Worm (Caenorhabditis elegans) whole organism, L4 larva: Measurements from ENCODE around the gene Y26G10.1.
A peak's percentile ranks its signal among the peaks of the same experiment; 100 is the strongest.

Source experiments
- F26F4.8 ChIP-seq: fragments of 200-800 bp; sonication (Bioruptor generic); conservative IDR thresholded peaks from 2 replicates; pipeline ENCODE4 v1.3.6; 2022; ENCODE audit warnings: missing genetic modification characterization, missing compliant biosample characterization
- F49E8.2 ChIP-seq: sonication (generic microtip); optimal IDR thresholded peaks from 2 replicates; lab custom pipeline; 2016; ENCODE audit warnings: missing compliant biosample characterization, mild to moderate bottlenecking, missing genetic modification characterization, borderline replicate concordance
- Y48G9A.11 ChIP-seq: fragments of 200-800 bp; sonication (Bioruptor generic); IDR thresholded peaks from 2 replicates; pipeline ENCODE4 v1.3.6; 2022; ENCODE audit warnings: missing genetic modification reagents, missing genetic modification characterization, missing compliant biosample characterization
- Y5F2A.4 ChIP-seq: fragments of 200-800 bp; sonication (Bioruptor generic); optimal IDR thresholded peaks from 2 replicates; lab custom pipeline; 2018; ENCODE audit warnings: mild to moderate bottlenecking, missing genetic modification characterization, missing compliant biosample characterization
- ZK337.2 ChIP-seq: fragments of 200-800 bp; sonication (Bioruptor generic); IDR thresholded peaks from 2 replicates; pipeline ENCODE4 v1.3.6; 2022; ENCODE audit warnings: missing genetic modification reagents, missing genetic modification characterization, missing compliant biosample characterization
- aha-1 ChIP-seq: fragments of 150-350 bp; peaks from one replicate; lab custom pipeline; 2014; ENCODE audit warnings: missing biosample characterization, missing genetic modification characterization
- attf-4 ChIP-seq: sonication (generic microtip); optimal IDR thresholded peaks from 3 replicates; lab custom pipeline; 2017; ENCODE audit warnings: missing biosample characterization, missing genetic modification characterization
- ceh-20 ChIP-seq: fragments of 200-800 bp; sonication (Bioruptor generic); IDR thresholded peaks from 2 replicates; pipeline ENCODE4 v1.3.6; 2022; ENCODE audit warnings: missing genetic modification reagents, missing genetic modification characterization, missing compliant biosample characterization
- ceh-44 ChIP-seq: fragments of 200-800 bp; sonication (Bioruptor generic); IDR thresholded peaks from 2 replicates; pipeline ENCODE4 v1.3.6; 2022; ENCODE audit warnings: missing genetic modification reagents, missing genetic modification characterization, missing compliant biosample characterization
- ceh-82 ChIP-seq: sonication (generic microtip); optimal IDR thresholded peaks from 2 replicates; lab custom pipeline; 2017; ENCODE audit warnings: missing biosample characterization, missing genetic modification characterization
- cey-2 ChIP-seq: sonication (generic microtip); optimal IDR thresholded peaks from 3 replicates; lab custom pipeline; 2017; ENCODE audit warnings: missing genetic modification characterization, mild to moderate bottlenecking, missing compliant biosample characterization, antibody characterized with exemption, borderline replicate concordance; ENCODE audit not compliant: insufficient read depth
- daf-16 ChIP-seq, 3 experiments: sonication (generic microtip); optimal IDR thresholded peaks; 2 replicates each; lab custom pipeline; 2016 to 2017; ENCODE audit warnings: missing genetic modification characterization in 3 of 3, missing genetic modification reagents in 3 of 3, mild to moderate bottlenecking in 2 of 3, missing compliant biosample characterization in 2 of 3, missing biosample characterization in 1 of 3, moderate library complexity in 1 of 3
- dmd-6 ChIP-seq: fragments of 200-800 bp; sonication (Bioruptor generic); IDR thresholded peaks from 2 replicates; pipeline ENCODE4 v1.3.6; 2022; ENCODE audit warnings: missing genetic modification reagents, missing genetic modification characterization, missing compliant biosample characterization
- dmd-8 ChIP-seq: fragments of 200-800 bp; sonication (Bioruptor generic); IDR thresholded peaks from 2 replicates; pipeline ENCODE4 v1.3.6; 2022; ENCODE audit warnings: missing genetic modification characterization, missing compliant biosample characterization
- dpl-1 ChIP-seq: fragments of 150-350 bp; optimal IDR thresholded peaks from 2 replicates; lab custom pipeline; 2014; ENCODE audit warnings: missing biosample characterization, missing genetic modification reagents, missing genetic modification characterization
- dve-1 ChIP-seq: sonication (generic microtip); optimal IDR thresholded peaks from 2 replicates; lab custom pipeline; 2017; ENCODE audit warnings: antibody characterized with exemption, mild to moderate bottlenecking, missing genetic modification characterization, missing compliant biosample characterization; ENCODE audit not compliant: insufficient read depth
- egl-43 ChIP-seq: fragments of 200-800 bp; sonication (Bioruptor generic); IDR thresholded peaks from 2 replicates; pipeline ENCODE4 v1.3.6; 2022; ENCODE audit warnings: missing genetic modification reagents, missing genetic modification characterization, missing compliant biosample characterization
- hif-1 ChIP-seq, 2 experiments: sonication (generic microtip); optimal IDR thresholded peaks; 2 replicates each; lab custom pipeline; 2016 to 2017; ENCODE audit warnings: missing compliant biosample characterization in 2 of 2, missing genetic modification characterization in 2 of 2, missing genetic modification reagents in 2 of 2, missing genotype in 2 of 2, mild to moderate bottlenecking in 1 of 2
- hlh-11 ChIP-seq: fragments of 200-800 bp; sonication (Bioruptor generic); optimal IDR thresholded peaks from 2 replicates; lab custom pipeline; 2018; ENCODE audit warnings: mild to moderate bottlenecking, missing genetic modification characterization, missing compliant biosample characterization
- hlh-30 ChIP-seq: sonication (generic microtip); optimal IDR thresholded peaks from 2 replicates; lab custom pipeline; 2017; ENCODE audit warnings: antibody characterized with exemption, mild to moderate bottlenecking, missing genetic modification characterization, missing compliant biosample characterization; ENCODE audit not compliant: insufficient read depth
- jun-1 ChIP-seq: fragments of 150-350 bp; optimal IDR thresholded peaks from 2 replicates; lab custom pipeline; 2014; ENCODE audit warnings: missing biosample characterization, missing genetic modification reagents, missing genetic modification characterization
- lim-7 ChIP-seq: fragments of 200-800 bp; sonication (Bioruptor generic); IDR thresholded peaks from 2 replicates; pipeline ENCODE4 v1.3.6; 2022; ENCODE audit warnings: missing genetic modification characterization, missing compliant biosample characterization
- lin-13 ChIP-seq: fragments of 150-350 bp; optimal IDR thresholded peaks from 2 replicates; lab custom pipeline; 2014; ENCODE audit warnings: missing biosample characterization, missing genetic modification reagents, missing genetic modification characterization
- lsy-2 ChIP-seq, 2 experiments: fragments of 150-350 bp in 1 of 2; sonication (generic microtip) in 1 of 2; optimal IDR thresholded peaks; 2 replicates each; lab custom pipeline; 2014 to 2017; ENCODE audit warnings: missing biosample characterization in 2 of 2, missing genetic modification characterization in 2 of 2
- mdl-1 ChIP-seq, 2 experiments: fragments of 150-350 bp in 1 of 2; sonication (generic microtip) in 1 of 2; optimal IDR thresholded peaks; 2 replicates each; lab custom pipeline; 2014 to 2017; ENCODE audit warnings: missing biosample characterization in 2 of 2, missing genetic modification characterization in 2 of 2
- mdt-29 ChIP-seq: fragments of 200-800 bp; sonication (Bioruptor generic); IDR thresholded peaks from 2 replicates; pipeline ENCODE4 v1.3.6; 2022; ENCODE audit warnings: missing genetic modification reagents, missing genetic modification characterization, missing compliant biosample characterization
- mep-1 ChIP-seq: fragments of 150-350 bp; sonication (generic microtip); optimal IDR thresholded peaks from 3 replicates; lab custom pipeline; 2014; ENCODE audit warnings: missing biosample characterization, missing genetic modification characterization
- mes-2 ChIP-seq: sonication (generic microtip); optimal IDR thresholded peaks from 2 replicates; lab custom pipeline; 2016; ENCODE audit warnings: missing genotype, mild to moderate bottlenecking, missing genetic modification characterization, missing compliant biosample characterization; ENCODE audit not compliant: poor library complexity, severe bottlenecking
- mxl-2 ChIP-seq: fragments of 200-800 bp; sonication (Bioruptor generic); conservative IDR thresholded peaks from 2 replicates; pipeline ENCODE4 v1.3.6; 2022; ENCODE audit warnings: missing genetic modification reagents, missing genetic modification characterization, missing compliant biosample characterization
- mxl-3 ChIP-seq: fragments of 200-800 bp; sonication (Bioruptor generic); optimal IDR thresholded peaks from 2 replicates; lab custom pipeline; 2018; ENCODE audit warnings: mild to moderate bottlenecking, missing genetic modification characterization, missing compliant biosample characterization
- nhr-10 ChIP-seq: fragments of 150-350 bp; optimal IDR thresholded peaks from 2 replicates; lab custom pipeline; 2014; ENCODE audit warnings: missing biosample characterization, missing genetic modification characterization
- nhr-102 ChIP-seq: sonication (generic microtip); optimal IDR thresholded peaks from 2 replicates; lab custom pipeline; 2016; ENCODE audit warnings: mild to moderate bottlenecking, missing genetic modification characterization, moderate library complexity, missing compliant biosample characterization
- nhr-41 ChIP-seq: fragments of 200-800 bp; sonication (Bioruptor generic); IDR thresholded peaks from 2 replicates; pipeline ENCODE4 v1.3.6; 2022; ENCODE audit warnings: missing genetic modification reagents, missing genetic modification characterization, missing compliant biosample characterization
- nhr-6 ChIP-seq: fragments of 150-350 bp; optimal IDR thresholded peaks from 2 replicates; lab custom pipeline; 2014; ENCODE audit warnings: missing biosample characterization, missing genetic modification characterization
- nhr-77 ChIP-seq: fragments of 150-350 bp; optimal IDR thresholded peaks from 2 replicates; lab custom pipeline; 2014; ENCODE audit warnings: missing biosample characterization, missing genetic modification characterization
- pha-4 ChIP-seq, 2 experiments: fragments of 150-350 bp in 1 of 2; fragments of 200-800 bp in 1 of 2; sonication (Bioruptor generic) in 1 of 2; IDR thresholded peaks in 1 of 2; optimal IDR thresholded peaks in 1 of 2; 2 replicates each; pipeline versions ENCODE4 v1.3.6 to Lab custom; 2014 to 2022; ENCODE audit warnings: missing genetic modification characterization in 2 of 2, missing genetic modification reagents in 2 of 2, missing biosample characterization in 1 of 2, missing compliant biosample characterization in 1 of 2
- php-3 ChIP-seq: fragments of 200-800 bp; sonication (Bioruptor generic); IDR thresholded peaks from 2 replicates; pipeline ENCODE4 v1.3.6; 2022; ENCODE audit warnings: missing genetic modification reagents, missing genetic modification characterization, missing compliant biosample characterization
- pqm-1 ChIP-seq: sonication (generic microtip); optimal IDR thresholded peaks from 2 replicates; lab custom pipeline; 2017; ENCODE audit warnings: missing biosample characterization, missing genetic modification characterization
- rbr-2 ChIP-seq: sonication (generic microtip); optimal IDR thresholded peaks from 2 replicates; lab custom pipeline; 2016; ENCODE audit warnings: missing genotype, missing genetic modification characterization, missing compliant biosample characterization
- set-16 ChIP-seq: fragments of 200-800 bp; sonication (Bioruptor generic); IDR thresholded peaks from 2 replicates; pipeline ENCODE4 v1.3.6; 2022; ENCODE audit warnings: missing genetic modification reagents, missing genetic modification characterization, missing compliant biosample characterization
- snpc-4 ChIP-seq: fragments of 150-350 bp; optimal IDR thresholded peaks from 2 replicates; lab custom pipeline; 2014; ENCODE audit warnings: missing biosample characterization, missing genetic modification characterization
- spr-3 ChIP-seq: fragments of 200-800 bp; sonication (Bioruptor generic); optimal IDR thresholded peaks from 2 replicates; lab custom pipeline; 2018; ENCODE audit warnings: mild to moderate bottlenecking, missing genetic modification characterization, missing compliant biosample characterization
- tra-1 ChIP-seq: fragments of 200-800 bp; sonication (Bioruptor generic); IDR thresholded peaks from 2 replicates; pipeline ENCODE4 v1.3.6; 2022; ENCODE audit warnings: missing genetic modification reagents, missing genetic modification characterization, missing compliant biosample characterization
- unc-62 ChIP-seq, 3 experiments: fragments of 150-350 bp in 1 of 3; sonication (generic microtip); optimal IDR thresholded peaks in 2 of 3; peaks in 1 of 3; 1 replicate in 1 of 3; 2 replicates in 2 of 3; lab custom pipeline; 2014 to 2017; ENCODE audit warnings: missing biosample characterization in 3 of 3, missing genetic modification characterization in 3 of 3, missing genetic modification reagents in 3 of 3, missing genotype in 1 of 3
- zip-11 ChIP-seq: fragments of 200-800 bp; sonication (Bioruptor generic); IDR thresholded peaks from 2 replicates; pipeline ENCODE4 v1.3.6; 2022; ENCODE audit warnings: missing genetic modification characterization, missing compliant biosample characterization

The Y26G10.1 gene

DNA sequence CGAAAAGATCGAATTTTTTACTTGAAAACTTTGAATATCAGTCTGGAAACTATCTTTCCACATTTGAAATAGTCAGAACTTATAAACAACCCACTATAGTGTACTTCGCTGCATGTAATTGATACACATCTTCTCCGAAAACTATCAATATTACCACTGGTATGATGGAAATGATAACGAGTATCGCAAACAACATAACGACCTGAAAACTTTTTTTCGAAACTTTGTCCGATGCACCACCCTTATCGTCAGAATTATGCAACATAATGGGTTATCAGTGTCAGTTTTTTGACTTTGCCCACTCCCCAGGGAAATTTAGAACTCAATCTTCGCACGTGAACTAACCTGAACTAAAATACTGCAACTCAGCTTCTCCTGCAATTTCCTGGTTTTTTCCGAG lies 33.4 kb downstream of the Y26G10.1 start (continued):
- TF ChIP-seq pha-4 (GFP tag; IDR thresholded peaks at IDR 0.05; lab: Robert Waterston, UW), result no peak
- no peak for TF ChIP-seq pha-4 (tag; optimal IDR thresholded peaks at IDR 0.05; lab: Kevin White, UChicago)
- TF ChIP-seq unc-62 (GFP tag; optimal IDR thresholded peaks at IDR 0.05 in 1 of 2; lab: Kevin White, UChicago), result no peak
- TF ChIP-seq unc-62 (tag; optimal IDR thresholded peaks at IDR 0.05; lab: Kevin White, UChicago), result no peak
- TF ChIP-seq F26F4.8, result no peak
- TF ChIP-seq spr-3 (GFP tag; lab: Kevin White, UChicago), result no peak

DNA sequence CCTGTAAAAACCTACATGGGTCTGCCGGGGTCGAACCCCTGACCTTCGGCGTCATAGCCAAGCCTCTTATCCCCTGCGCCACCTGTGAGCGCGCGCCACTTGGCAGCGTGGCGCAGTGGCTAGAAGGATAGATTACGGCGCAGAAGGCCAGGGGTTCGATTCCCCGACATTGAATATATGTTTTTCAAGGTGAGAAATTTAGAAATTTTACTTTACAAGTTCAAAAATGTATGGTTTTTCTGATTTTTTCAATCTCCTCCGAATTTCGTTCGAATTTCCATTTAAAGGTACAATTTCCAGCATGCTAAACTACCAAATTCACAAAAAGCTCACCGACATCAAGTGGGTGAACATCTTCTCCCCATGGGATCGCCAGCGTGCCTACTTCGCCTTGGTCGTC lies 35.7 kb downstream of the Y26G10.1 start, which contains the start of gene dgat-2:
dgat-2 (plus strand) TSS at position 301 of the 400 bp plus-strand sequence.
- TF ChIP-seq aha-1, result peak; percentile 19
- no peak for TF ChIP-seq F49E8.2 (tag; lab: Kevin White, UChicago)
- peak; percentile 66 for TF ChIP-seq set-16 (GFP tag; lab: Robert Waterston, UW)

DNA sequence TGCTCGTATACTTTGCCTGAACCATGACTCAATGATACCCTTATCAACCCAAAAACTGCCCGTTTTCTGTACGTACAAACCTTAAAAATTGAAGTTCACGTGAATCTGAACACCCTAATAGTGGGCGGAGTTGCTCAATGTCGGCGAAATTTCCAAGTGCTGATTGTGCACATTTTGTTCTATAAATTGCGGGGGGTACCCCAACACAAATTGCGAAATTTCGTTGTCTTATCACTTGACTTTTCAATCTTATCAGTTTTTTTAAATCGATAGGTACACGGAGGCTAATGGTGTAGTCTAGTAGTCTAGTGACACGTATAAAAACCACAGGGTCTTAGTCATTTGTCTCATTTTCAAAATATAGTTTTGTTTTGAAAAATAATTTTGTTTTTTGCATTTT lies 36.5 kb downstream of the Y26G10.1 start, which contains the start of gene fbxa-108:
fbxa-108 (minus strand) TSS at position 158 of the 400 bp plus-strand sequence.
- TF ChIP-seq mdt-29 (GFP tag; lab: Robert Waterston, UW) (no peak), Y5F2A.4 (GFP tag; lab: Kevin White, UChicago) (no peak), jun-1 (peak; percentile 47), ceh-20 (GFP tag; lab: Robert Waterston, UW) (no peak), ceh-44 (GFP tag; lab: Robert Waterston, UW) (no peak), egl-43 (GFP tag; lab: Robert Waterston, UW) (no peak), dmd-8 (no peak), ceh-82 (tag; lab: Kevin White, UChicago) (no peak), hlh-11 (tag; lab: Kevin White, UChicago) (peak; percentile 89), mxl-2 (peak; percentile 87), pqm-1 (peak; percentile 97), hlh-30 (tag; lab: Kevin White, UChicago) (peak; percentile 46), mxl-3 (GFP tag; lab: Kevin White, UChicago) (peak; percentile 21), nhr-77 (tag; lab: Kevin White, UChicago) (peak; percentile 90), nhr-10 (tag; lab: Kevin White, UChicago) (peak; percentile 48), rbr-2 (tag; lab: Kevin White, UChicago) (no peak), attf-4 (no peak), hif-1 (tag; optimal IDR thresholded peaks at IDR 0.05; lab: Kevin White, UChicago) (peak; percentile 7 to 45), snpc-4 (tag; lab: Kevin White, UChicago) (no peak), ZK337.2 (no peak), dmd-6 (GFP tag; lab: Robert Waterston, UW) (peak; percentile 97), lin-13 (peak; percentile 16), nhr-41 (GFP tag; lab: Robert Waterston, UW) (no peak), mes-2 (tag; lab: Kevin White, UChicago) (peak; percentile 43), zip-11 (GFP tag; lab: Robert Waterston, UW) (no peak), mdl-1 (tag; optimal IDR thresholded peaks at IDR 0.05; lab: Kevin White, UChicago) (peak in 1 of 2 experiments; percentile 32), lsy-2 (tag; optimal IDR thresholded peaks at IDR 0.05; lab: Kevin White, UChicago) (peak in 1 of 2 experiments; percentile 44), tra-1 (GFP tag; lab: Robert Waterston, UW) (peak; percentile 64; the same call in 1 of the 2 replicates), lim-7 (GFP tag; lab: Robert Waterston, UW) (no peak), Y48G9A.11 (GFP tag; lab: Robert Waterston, UW) (no peak), aha-1 (peak; percentile 94), cey-2 (tag; lab: Kevin White, UChicago) (peak; percentile 40), nhr-6 (tag; lab: Kevin White, UChicago) (peak; percentile 66), dve-1 (tag; lab: Kevin White, UChicago) (peak; percentile 93), php-3 (GFP tag; lab: Robert Waterston, UW) (peak; percentile 85), mep-1 (tag; lab: Kevin White, UChicago) (peak; percentile 56), dpl-1 (GFP tag; lab: Kevin White, UChicago) (no peak), nhr-102 (peak; percentile 78), daf-16 (GFP tag; optimal IDR thresholded peaks at IDR 0.05; lab: Kevin White, UChicago) (peak in 1 of 2 experiments; percentile 64), daf-16 (tag; optimal IDR thresholded peaks at IDR 0.05; lab: Kevin White, UChicago) (peak; percentile 96)
